Fruit fly (Drosophila melanogaster) whole organism, adult: ENCODE data around the gene amos.

Source experiments
- CG11617 ChIP-seq: fragments of 200-800 bp; sonication (Bioruptor generic); optimal IDR thresholded peaks from 2 replicates; lab custom pipeline; 2017; ENCODE audit warnings: mild to moderate bottlenecking, missing biosample characterization, missing genetic modification reagents, missing genetic modification characterization
- CG12768 ChIP-seq: fragments of 200-800 bp; sonication (Bioruptor generic); optimal IDR thresholded peaks from 2 replicates; lab custom pipeline; 2017; ENCODE audit warnings: missing biosample characterization, missing genetic modification characterization, mild to moderate bottlenecking, moderate library complexity, missing genetic modification reagents
- Mnt ChIP-seq: fragments of 200-800 bp; sonication (Bioruptor generic); optimal IDR thresholded peaks from 2 replicates; lab custom pipeline; 2016; ENCODE audit warnings: missing biosample characterization, mild to moderate bottlenecking, missing genetic modification characterization
- cnc ChIP-seq, 2 experiments: fragments of >200 bp; optimal IDR thresholded peaks; 2 replicates each; lab custom pipeline; 2017
- ovo ChIP-seq: fragments of 200-800 bp; sonication (Bioruptor generic); optimal IDR thresholded peaks from 2 replicates; lab custom pipeline; 2016; ENCODE audit warnings: missing biosample characterization, missing genetic modification characterization

- no peak for TF ChIP-seq ovo (GFP tag; lab: Kevin White, UChicago)
- peak; percentile 12 for TF ChIP-seq CG11617 (GFP tag; lab: Kevin White, UChicago)
- TF ChIP-seq cnc (optimal IDR thresholded peaks at IDR 0.05; lab: Kevin White, UChicago), result no peak
- TF ChIP-seq CG12768 (GFP tag; lab: Kevin White, UChicago), result no peak
- TF ChIP-seq Mnt (GFP tag; lab: Kevin White, UChicago), result peak; percentile 55
Observed at dm6 chr2L:18590100-18590941, 6.4 kb downstream of the amos start, which contains the start of the genes Pde11 and CG15160.
